Worm (Caenorhabditis elegans) whole organism, L1 larva: ENCODE results near the gene hlh-29.

Experiments
- ama-1 ChIP-seq: fragments of 150-350 bp; optimal IDR thresholded peaks from 2 replicates; lab custom pipeline; 2014
- fos-1 ChIP-seq: fragments of 150-350 bp; optimal IDR thresholded peaks from 2 replicates; lab custom pipeline; 2014; ENCODE audit warnings: missing biosample characterization, missing genetic modification characterization
- nhr-90 ChIP-seq: sonication (generic microtip); optimal IDR thresholded peaks from 2 replicates; lab custom pipeline; 2016; ENCODE audit warnings: mild to moderate bottlenecking, missing genetic modification characterization, missing compliant biosample characterization; ENCODE audit not compliant: poor library complexity
- skn-1 ChIP-seq: fragments of 150-350 bp; optimal IDR thresholded peaks from 2 replicates; lab custom pipeline; 2014; ENCODE audit warnings: missing biosample characterization, missing genetic modification characterization

ce11 chrX:17515207-17515902, 33.1 kb downstream of the hlh-29 start:
- TF ChIP-seq nhr-90 (tag; lab: Kevin White, UChicago) (no peak), ama-1 (lab: Kevin White, UChicago) (no peak), skn-1 (tag; lab: Kevin White, UChicago) (peak; percentile 13), fos-1 (tag; lab: Kevin White, UChicago) (no peak)
